Fruit fly (Drosophila melanogaster): ENCODE measurements around the gene CoRest.

- no peak for TF ChIP-seq CG8478 (optimal IDR thresholded peaks at IDR 0.05)
- no peak for TF ChIP-seq CTCF (optimal IDR thresholded peaks at IDR 0.05)
Measured at dm6 chrX:19531642-19532041, 9.9 kb downstream of the CoRest start, which contains the start of gene CG12231.
